Worm (Caenorhabditis elegans) whole organism, young adult: Measurements from ENCODE around the gene ugt-30.

Source experiments
- B0261.1 ChIP-seq: sonication (generic microtip); optimal IDR thresholded peaks from 2 replicates; lab custom pipeline; 2016; ENCODE audit warnings: mild to moderate bottlenecking, missing genetic modification characterization, moderate library complexity, missing compliant biosample characterization
- B0336.3 ChIP-seq: fragments of 200-800 bp; sonication (Bioruptor generic); IDR thresholded peaks from 2 replicates; pipeline ENCODE4 v1.3.6; 2022; ENCODE audit warnings: missing genetic modification characterization, missing compliant biosample characterization
- F10E7.11 ChIP-seq: sonication (generic microtip); optimal IDR thresholded peaks from 2 replicates; lab custom pipeline; 2017; ENCODE audit warnings: mild to moderate bottlenecking, missing genetic modification characterization, moderate library complexity, missing compliant biosample characterization
- F37B4.10 ChIP-seq: fragments of 200-800 bp; sonication (Bioruptor generic); IDR thresholded peaks from 2 replicates; pipeline ENCODE4 v1.3.6; 2022; ENCODE audit warnings: missing genetic modification characterization, missing compliant biosample characterization
- F52B5.7 ChIP-seq: sonication (generic microtip); optimal IDR thresholded peaks from 2 replicates; lab custom pipeline; 2016; ENCODE audit warnings: mild to moderate bottlenecking, missing genetic modification characterization, missing compliant biosample characterization
- F55B11.4 ChIP-seq: sonication (generic microtip); optimal IDR thresholded peaks from 2 replicates; lab custom pipeline; 2016; ENCODE audit warnings: missing compliant biosample characterization, missing genetic modification characterization, borderline replicate concordance; ENCODE audit not compliant: insufficient read depth
- F57C9.4 ChIP-seq: sonication (generic microtip); optimal IDR thresholded peaks from 2 replicates; lab custom pipeline; 2017; ENCODE audit warnings: mild to moderate bottlenecking, missing genetic modification characterization, missing compliant biosample characterization
- T07F8.4 ChIP-seq: sonication (generic microtip); optimal IDR thresholded peaks from 2 replicates; lab custom pipeline; 2016; ENCODE audit warnings: mild to moderate bottlenecking, missing genetic modification characterization, moderate library complexity, missing compliant biosample characterization
- Y53G8AR.9 ChIP-seq: fragments of 200-800 bp; sonication (Bioruptor generic); conservative IDR thresholded peaks from 2 replicates; pipeline ENCODE4 v1.3.6; 2022; ENCODE audit warnings: missing genetic modification reagents, missing genetic modification characterization, missing compliant biosample characterization
- Y67H2A.10 ChIP-seq: fragments of 200-800 bp; sonication (Bioruptor generic); conservative IDR thresholded peaks from 2 replicates; pipeline ENCODE4 v1.3.6; 2022; ENCODE audit warnings: missing genetic modification reagents, missing genetic modification characterization, missing compliant biosample characterization
- akir-1 ChIP-seq: fragments of 200-800 bp; sonication (Bioruptor generic); optimal IDR thresholded peaks from 2 replicates; lab custom pipeline; 2018; ENCODE audit warnings: mild to moderate bottlenecking, missing genetic modification characterization, moderate library complexity, missing compliant biosample characterization
- atf-7 ChIP-seq: sonication (generic microtip); optimal IDR thresholded peaks from 2 replicates; lab custom pipeline; 2017; ENCODE audit warnings: mild to moderate bottlenecking, missing genetic modification characterization, missing compliant biosample characterization
- athp-1 ChIP-seq: sonication (generic microtip); optimal IDR thresholded peaks from 2 replicates; lab custom pipeline; 2017; ENCODE audit warnings: mild to moderate bottlenecking, missing genetic modification characterization, missing compliant biosample characterization
- attf-5 ChIP-seq: fragments of 200-800 bp; sonication (Bioruptor generic); optimal IDR thresholded peaks from 2 replicates; lab custom pipeline; 2018; ENCODE audit warnings: mild to moderate bottlenecking, missing genetic modification characterization, missing compliant biosample characterization
- ccch-3 ChIP-seq: fragments of 200-800 bp; sonication (Bioruptor generic); optimal IDR thresholded peaks from 2 replicates; lab custom pipeline; 2018; ENCODE audit warnings: mild to moderate bottlenecking, missing genetic modification characterization, missing compliant biosample characterization
- ceh-40 ChIP-seq: fragments of 200-800 bp; sonication (Bioruptor generic); IDR thresholded peaks from 2 replicates; pipeline ENCODE4 v1.3.6; 2022; ENCODE audit warnings: missing genetic modification characterization, missing compliant biosample characterization
- ceh-58 ChIP-seq: fragments of 200-800 bp; sonication (Bioruptor generic); IDR thresholded peaks from 2 replicates; pipeline ENCODE4 v1.3.6; 2022; ENCODE audit warnings: missing genetic modification characterization, missing compliant biosample characterization
- ceh-91 ChIP-seq: fragments of 200-800 bp; sonication (Bioruptor generic); IDR thresholded peaks from 2 replicates; pipeline ENCODE4 v1.3.6; 2022; ENCODE audit warnings: missing genetic modification reagents, missing genetic modification characterization, missing compliant biosample characterization
- chd-7 ChIP-seq: sonication (generic microtip); optimal IDR thresholded peaks from 2 replicates; lab custom pipeline; 2016; ENCODE audit warnings: mild to moderate bottlenecking, missing genetic modification characterization, moderate library complexity, missing compliant biosample characterization
- egl-18 ChIP-seq: fragments of 200-800 bp; sonication (Bioruptor generic); IDR thresholded peaks from 2 replicates; pipeline ENCODE4 v1.3.6; 2022; ENCODE audit warnings: missing genetic modification reagents, missing genetic modification characterization, missing compliant biosample characterization
- ets-4 ChIP-seq: fragments of 200-800 bp; sonication (Bioruptor generic); optimal IDR thresholded peaks from 2 replicates; lab custom pipeline; 2018; ENCODE audit warnings: mild to moderate bottlenecking, missing genetic modification characterization, missing compliant biosample characterization
- hlh-26 ChIP-seq: fragments of 200-800 bp; sonication (Bioruptor generic); conservative IDR thresholded peaks from 2 replicates; pipeline ENCODE4 v1.3.6; 2022; ENCODE audit warnings: missing genetic modification reagents, missing genetic modification characterization, missing compliant biosample characterization
- hmg-1.2 ChIP-seq: fragments of 200-800 bp; sonication (Bioruptor generic); IDR thresholded peaks from 2 replicates; pipeline ENCODE4 v1.3.6; 2022; ENCODE audit warnings: missing genetic modification reagents, missing genetic modification characterization, missing compliant biosample characterization
- hmg-20 ChIP-seq: fragments of 200-800 bp; sonication (Bioruptor generic); IDR thresholded peaks from 2 replicates; pipeline ENCODE4 v1.3.6; 2022; ENCODE audit warnings: missing genetic modification reagents, missing genetic modification characterization, missing compliant biosample characterization
- lag-1 ChIP-seq: fragments of 200-800 bp; sonication (Bioruptor generic); IDR thresholded peaks from 2 replicates; pipeline ENCODE4 v1.3.6; 2022; ENCODE audit warnings: missing genetic modification reagents, missing genetic modification characterization, missing compliant biosample characterization
- let-607 ChIP-seq, 2 experiments: fragments of 200-800 bp in 1 of 2; sonication (Bioruptor generic) in 1 of 2; sonication (generic microtip) in 1 of 2; optimal IDR thresholded peaks; 2 replicates each; lab custom pipeline; 2016 to 2018; ENCODE audit warnings: mild to moderate bottlenecking in 2 of 2, missing compliant biosample characterization in 2 of 2, missing genetic modification characterization in 2 of 2, moderate library complexity in 2 of 2, missing genotype in 1 of 2
- lin-40 ChIP-seq: sonication (generic microtip); optimal IDR thresholded peaks from 2 replicates; lab custom pipeline; 2016; ENCODE audit warnings: missing genetic modification characterization, mild to moderate bottlenecking, missing compliant biosample characterization, missing genotype, missing genetic modification reagents
- lsy-27 ChIP-seq: sonication (generic microtip); optimal IDR thresholded peaks from 2 replicates; lab custom pipeline; 2017; ENCODE audit warnings: missing genetic modification characterization, mild to moderate bottlenecking, missing compliant biosample characterization, antibody characterized with exemption, missing genotype, borderline replicate concordance; ENCODE audit not compliant: insufficient read depth
- madf-3 ChIP-seq: fragments of 200-800 bp; sonication (Bioruptor generic); IDR thresholded peaks from 2 replicates; pipeline ENCODE4 v1.3.6; 2022; ENCODE audit warnings: missing genetic modification reagents, missing genetic modification characterization, missing compliant biosample characterization
- mes-4 ChIP-seq: sonication (generic microtip); optimal IDR thresholded peaks from 2 replicates; lab custom pipeline; 2016; ENCODE audit warnings: missing genotype, missing genetic modification characterization, missing compliant biosample characterization
- nfya-1 ChIP-seq: sonication (generic microtip); optimal IDR thresholded peaks from 2 replicates; lab custom pipeline; 2017; ENCODE audit warnings: antibody characterized with exemption, missing compliant biosample characterization, missing genetic modification characterization, borderline replicate concordance; ENCODE audit not compliant: insufficient read depth
- nhr-120 ChIP-seq: fragments of 200-800 bp; sonication (Bioruptor generic); IDR thresholded peaks from 2 replicates; pipeline ENCODE4 v1.3.6; 2022; ENCODE audit warnings: missing genetic modification characterization, missing compliant biosample characterization
- nhr-179 ChIP-seq: sonication (generic microtip); optimal IDR thresholded peaks from 2 replicates; lab custom pipeline; 2016; ENCODE audit warnings: mild to moderate bottlenecking, missing genetic modification characterization, missing compliant biosample characterization
- nhr-27 ChIP-seq: fragments of 200-800 bp; sonication (Bioruptor generic); optimal IDR thresholded peaks from 2 replicates; lab custom pipeline; 2018; ENCODE audit warnings: mild to moderate bottlenecking, missing genetic modification characterization, moderate library complexity, missing compliant biosample characterization
- pha-4 ChIP-seq: fragments of 150-350 bp; sonication (generic microtip); optimal IDR thresholded peaks from 2 replicates; lab custom pipeline; 2014; ENCODE audit warnings: missing biosample characterization, missing genetic modification reagents, missing genetic modification characterization
- rpc-1 ChIP-seq, 2 experiments: fragments of 150-350 bp in 1 of 2; sonication (generic microtip) in 1 of 2; optimal IDR thresholded peaks; 2 replicates each; lab custom pipeline; 2014 to 2018; ENCODE audit warnings: missing biosample characterization in 1 of 2, missing genetic modification characterization in 1 of 2, missing genetic modification reagents in 1 of 2, missing genotype in 1 of 2
- sea-2 ChIP-seq: fragments of 200-800 bp; sonication (Bioruptor generic); IDR thresholded peaks from 2 replicates; pipeline ENCODE4 v1.3.6; 2022; ENCODE audit warnings: missing genetic modification characterization, missing compliant biosample characterization
- snpc-1.3 ChIP-seq: sonication (generic microtip); optimal IDR thresholded peaks from 2 replicates; lab custom pipeline; 2017; ENCODE audit warnings: missing genetic modification characterization, mild to moderate bottlenecking, missing compliant biosample characterization, antibody characterized with exemption, moderate library complexity, missing genotype, missing genetic modification reagents; ENCODE audit not compliant: insufficient read depth
- snpc-3.4 ChIP-seq: sonication (generic microtip); optimal IDR thresholded peaks from 2 replicates; lab custom pipeline; 2017; ENCODE audit warnings: missing genetic modification characterization, mild to moderate bottlenecking, missing compliant biosample characterization, antibody characterized with exemption, moderate library complexity, missing genotype, missing genetic modification reagents
- snpc-4 ChIP-seq, 5 experiments: fragments of 150-350 bp in 1 of 5; sonication (generic microtip) in 4 of 5; optimal IDR thresholded peaks; 2 replicates each; lab custom pipeline; 2014 to 2018; ENCODE audit warnings: missing genetic modification characterization in 5 of 5, missing biosample characterization in 3 of 5, antibody characterized with exemption in 2 of 5, mild to moderate bottlenecking in 2 of 5, missing compliant biosample characterization in 2 of 5, missing genotype in 2 of 5, moderate library complexity in 2 of 5, missing genetic modification reagents in 1 of 5
- sptf-2 ChIP-seq: fragments of 200-800 bp; sonication (Bioruptor generic); optimal IDR thresholded peaks from 2 replicates; lab custom pipeline; 2018; ENCODE audit warnings: mild to moderate bottlenecking, missing genetic modification characterization, missing compliant biosample characterization
- tbp1 ChIP-seq: fragments of 200-800 bp; sonication (Bioruptor generic); optimal IDR thresholded peaks from 2 replicates; lab custom pipeline; 2018; ENCODE audit warnings: mild to moderate bottlenecking, missing genetic modification characterization, missing compliant biosample characterization
- zim-3 ChIP-seq: sonication (generic microtip); optimal IDR thresholded peaks from 2 replicates; lab custom pipeline; 2017; ENCODE audit warnings: mild to moderate bottlenecking, missing genetic modification characterization, moderate library complexity, missing compliant biosample characterization
- ztf-18 ChIP-seq: sonication (generic microtip); optimal IDR thresholded peaks from 2 replicates; lab custom pipeline; 2016; ENCODE audit warnings: missing genotype, mild to moderate bottlenecking, missing genetic modification characterization, missing compliant biosample characterization

ugt-30 gene

ce11 chrV:15085335-15085800, 39.7 kb downstream of the ugt-30 start, which contains the start of the genes ahsa-1 and C01G10.7 (continued):
- TF ChIP-seq snpc-1.3 (tag; lab: Kevin White, UChicago) (peak; percentile 65), F57C9.4 (tag; lab: Kevin White, UChicago) (no peak), ceh-91 (peak; percentile 90), F55B11.4 (tag; lab: Kevin White, UChicago) (no peak), rpc-1 (optimal IDR thresholded peaks at IDR 0.05; lab: Kevin White, UChicago) (peak; percentile 31), rpc-1 (tag; optimal IDR thresholded peaks at IDR 0.05; lab: Kevin White, UChicago) (no peak), snpc-3.4 (tag; lab: Kevin White, UChicago) (peak; percentile 51), hlh-26 (GFP tag; lab: Robert Waterston, UW) (no peak), ztf-18 (peak; percentile 74), lin-40 (tag; lab: Kevin White, UChicago) (no peak), nhr-120 (GFP tag; lab: Robert Waterston, UW) (no peak), nhr-27 (tag; lab: Kevin White, UChicago) (no peak), snpc-4 (GFP tag; optimal IDR thresholded peaks at IDR 0.05; lab: Kevin White, UChicago) (no peak), snpc-4 (tag; optimal IDR thresholded peaks at IDR 0.05; lab: Kevin White, UChicago) (peak in 3 of 4 experiments; percentile 69 to 85 (median 74)), egl-18 (GFP tag; lab: Robert Waterston, UW) (no peak), madf-3 (GFP tag; lab: Robert Waterston, UW) (no peak), sptf-2 (GFP tag; lab: Kevin White, UChicago) (peak; percentile 41), lag-1 (no peak), akir-1 (GFP tag; lab: Kevin White, UChicago) (peak; percentile 31)

ce11 chrV:15083659-15084058, 41.4 kb downstream of the ugt-30 start:
- TF ChIP-seq T07F8.4 (peak; percentile 34), sea-2 (GFP tag; lab: Robert Waterston, UW) (no peak), B0336.3 (peak; percentile 82), snpc-4 (GFP tag; optimal IDR thresholded peaks at IDR 0.05; lab: Kevin White, UChicago) (no peak), snpc-4 (tag; optimal IDR thresholded peaks at IDR 0.05; lab: Kevin White, UChicago) (peak in 1 of 4 experiments; percentile 28), pha-4 (tag; lab: Kevin White, UChicago) (no peak), hlh-26 (GFP tag; lab: Robert Waterston, UW) (no peak), tbp1 (GFP tag; lab: Kevin White, UChicago) (peak; percentile 53), F52B5.7 (tag; lab: Kevin White, UChicago) (no peak), mes-4 (tag; lab: Kevin White, UChicago) (no peak), F37B4.10 (GFP tag; lab: Robert Waterston, UW) (no peak), athp-1 (tag; lab: Kevin White, UChicago) (peak; percentile 82), nfya-1 (tag; lab: Kevin White, UChicago) (no peak), attf-5 (peak; percentile 14), sptf-2 (GFP tag; lab: Kevin White, UChicago) (no peak), Y67H2A.10 (GFP tag; lab: Robert Waterston, UW) (no peak), ceh-40 (GFP tag; lab: Robert Waterston, UW) (no peak), zim-3 (peak; percentile 33), ets-4 (GFP tag; lab: Kevin White, UChicago) (no peak), atf-7 (tag; lab: Kevin White, UChicago) (peak; percentile 18), madf-3 (GFP tag; lab: Robert Waterston, UW) (peak; percentile 58; the same call in 1 of the 2 replicates), nhr-179 (tag; lab: Kevin White, UChicago) (no peak), chd-7 (peak; percentile 57), F55B11.4 (tag; lab: Kevin White, UChicago) (no peak), lag-1 (no peak), let-607 (tag; optimal IDR thresholded peaks at IDR 0.05; lab: Kevin White, UChicago) (no peak), ceh-58 (GFP tag; lab: Robert Waterston, UW) (no peak), ccch-3 (no peak), F10E7.11 (tag; lab: Kevin White, UChicago) (peak; percentile 22), hmg-20 (GFP tag; lab: Robert Waterston, UW) (no peak), lsy-27 (tag; lab: Kevin White, UChicago) (no peak), Y53G8AR.9 (GFP tag; lab: Robert Waterston, UW) (peak; percentile 55), B0261.1 (tag; lab: Kevin White, UChicago) (no peak), hmg-1.2 (GFP tag; lab: Robert Waterston, UW) (peak; percentile 40)
